Fruit fly (Drosophila melanogaster): ENCODE results near the gene CG7091.

The CG7091 gene

dm6 chr3R:12982167-12982981 lies 4.6 kb downstream of the CG7091 start (continued):
- TF ChIP-seq CG1024 (GFP tag; IDR thresholded peaks at IDR 0.05) (no peak), CG7357 (GFP tag; IDR thresholded peaks at IDR 0.05) (peak; percentile 53; the same call in 1 of the 3 replicates), CG8944 (GFP tag; optimal IDR thresholded peaks at IDR 0.05) (no peak), hth (optimal IDR thresholded peaks at IDR 0.05) (no peak), CG1832 (GFP tag; optimal IDR thresholded peaks at IDR 0.05) (no peak), bowl (GFP tag; IDR thresholded peaks at IDR 0.05) (no peak), CG2875 (GFP tag; optimal IDR thresholded peaks at IDR 0.05) (no peak), CG10462 (GFP tag; optimal IDR thresholded peaks at IDR 0.05) (peak; percentile 18), lmd (GFP tag; IDR thresholded peaks at IDR 0.05) (peak; percentile 65; the same call in 1 of the 2 replicates), ken (GFP tag; IDR thresholded peaks at IDR 0.05) (no peak; the same call in 2 of the 3 replicates), dm (GFP tag; optimal IDR thresholded peaks at IDR 0.05) (no peak), CG3281 (GFP tag; optimal IDR thresholded peaks at IDR 0.05) (peak; percentile 91), CG14050 (GFP tag; IDR thresholded peaks at IDR 0.05) (peak; percentile 48; the same call in 1 of the 3 replicates), D (optimal IDR thresholded peaks at IDR 0.05) (no peak), D (GFP tag; optimal IDR thresholded peaks at IDR 0.05) (peak; percentile 31), CG1602 (GFP tag; optimal IDR thresholded peaks at IDR 0.05) (peak; percentile 44), Hsf (GFP tag; optimal IDR thresholded peaks at IDR 0.05) (peak; percentile 58), CG8359 (GFP tag; optimal IDR thresholded peaks at IDR 0.05; ENCODE audit: borderline replicate concordance) (no peak), Sry-δ (GFP tag; optimal IDR thresholded peaks at IDR 0.05) (no peak), tna (GFP tag; IDR thresholded peaks at IDR 0.05; ENCODE audit: partially characterized antibody) (no peak), pfk (GFP tag; optimal IDR thresholded peaks at IDR 0.05) (no peak), Awh (GFP tag; IDR thresholded peaks at IDR 0.05) (peak; percentile 64; the same call in 1 of the 2 replicates), BEAF-32 (GFP tag; optimal IDR thresholded peaks at IDR 0.05) (no peak), Nf-YC (tag; optimal IDR thresholded peaks at IDR 0.05) (peak; percentile 55), seq (GFP tag; IDR thresholded peaks at IDR 0.05) (peak; percentile 76), NC2α (GFP tag; optimal IDR thresholded peaks at IDR 0.05) (no peak), CG3407 (GFP tag; optimal IDR thresholded peaks at IDR 0.05) (no peak), unpg (GFP tag; optimal IDR thresholded peaks at IDR 0.05) (peak; percentile 70), CG15696 (tag; optimal IDR thresholded peaks at IDR 0.05) (peak; percentile 39), oc (tag; optimal IDR thresholded peaks at IDR 0.05) (peak; percentile 40), CG10431 (GFP tag; optimal IDR thresholded peaks at IDR 0.05) (no peak), cwo (GFP tag; optimal IDR thresholded peaks at IDR 0.05) (peak; percentile 71), tio (GFP tag; optimal IDR thresholded peaks at IDR 0.05) (peak; percentile 74), sima (GFP tag; optimal IDR thresholded peaks at IDR 0.05) (no peak), pho (GFP tag; optimal IDR thresholded peaks at IDR 0.05) (no peak), gcm (GFP tag; optimal IDR thresholded peaks at IDR 0.05) (peak; percentile 38), CG10209 (GFP tag; optimal IDR thresholded peaks at IDR 0.05) (peak; percentile 71), ftz-f1 (GFP tag; optimal IDR thresholded peaks at IDR 0.05) (no peak), CoRest (tag; optimal IDR thresholded peaks at IDR 0.05) (peak; percentile 85), disco-r (GFP tag; optimal IDR thresholded peaks at IDR 0.05) (peak; percentile 12), cg (GFP tag; optimal IDR thresholded peaks at IDR 0.05) (peak; percentile 95), CkIIα-i1 (GFP tag; IDR thresholded peaks at IDR 0.05) (no peak), B-H2 (GFP tag; optimal IDR thresholded peaks at IDR 0.05) (peak; percentile 66), CG10321 (GFP tag; IDR thresholded peaks at IDR 0.05) (no peak), CG7963 (GFP tag; IDR thresholded peaks at IDR 0.05; ENCODE audit: partially characterized antibody) (no peak), pan (optimal IDR thresholded peaks at IDR 0.05) (no peak), pan (GFP tag; optimal IDR thresholded peaks at IDR 0.05 in 1 of 2, IDR thresholded peaks at IDR 0.05 in 1 of 2) (peak in 1 of 2 experiments; percentile 64), CG12659 (GFP tag; optimal IDR thresholded peaks at IDR 0.05) (peak; percentile 84), fd96Cb (tag; optimal IDR thresholded peaks at IDR 0.05) (peak; percentile 60)
